Worm (Caenorhabditis elegans): ENCODE data around the gene bcmo-1.
A peak's percentile ranks its signal among the peaks of the same experiment; 100 is the strongest.

bcmo-1 gene

DNA sequence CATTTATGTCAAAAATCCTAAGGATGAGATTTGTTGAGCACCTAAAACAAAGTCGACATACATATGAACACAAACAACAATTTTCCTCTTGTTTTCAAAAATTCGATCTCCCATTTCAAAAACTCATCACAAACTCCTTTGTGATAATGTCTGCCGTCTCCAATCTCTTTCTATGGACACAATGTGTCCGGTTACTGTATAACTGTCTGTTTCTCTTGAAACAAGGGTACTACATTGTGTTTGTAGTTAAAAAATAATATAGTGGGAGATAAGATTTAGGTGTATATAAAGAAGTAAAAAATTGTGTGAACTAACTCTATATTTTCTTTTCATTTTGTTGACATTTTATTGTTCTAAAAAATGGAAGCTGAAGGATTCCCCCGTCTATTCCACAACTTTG, at the start of gene bcmo-1:
Gene bcmo-1, plus strand, starts transcription at position 330 of the 400 bp plus-strand sequence.
- no peak for TF ChIP-seq tab-1 (GFP tag; IDR thresholded peaks at IDR 0.05)
- no peak for TF ChIP-seq flt-1 (GFP tag; IDR thresholded peaks at IDR 0.05)
- no peak for TF ChIP-seq klf-2 (GFP tag; conservative IDR thresholded peaks at IDR 0.05)
- no peak for TF ChIP-seq med-1 (GFP tag; optimal IDR thresholded peaks at IDR 0.05; ENCODE audit: insufficient read depth)
- TF ChIP-seq ref-1 (GFP tag; conservative IDR thresholded peaks at IDR 0.05): no peak
- no peak for TF ChIP-seq T22C8.4 (GFP tag; IDR thresholded peaks at IDR 0.05)
- no peak for TF ChIP-seq cog-1 (tag; optimal IDR thresholded peaks at IDR 0.05)
- TF ChIP-seq ztf-23 (GFP tag; IDR thresholded peaks at IDR 0.05): no peak
- TF ChIP-seq ztf-29 (GFP tag; IDR thresholded peaks at IDR 0.05): no peak

DNA sequence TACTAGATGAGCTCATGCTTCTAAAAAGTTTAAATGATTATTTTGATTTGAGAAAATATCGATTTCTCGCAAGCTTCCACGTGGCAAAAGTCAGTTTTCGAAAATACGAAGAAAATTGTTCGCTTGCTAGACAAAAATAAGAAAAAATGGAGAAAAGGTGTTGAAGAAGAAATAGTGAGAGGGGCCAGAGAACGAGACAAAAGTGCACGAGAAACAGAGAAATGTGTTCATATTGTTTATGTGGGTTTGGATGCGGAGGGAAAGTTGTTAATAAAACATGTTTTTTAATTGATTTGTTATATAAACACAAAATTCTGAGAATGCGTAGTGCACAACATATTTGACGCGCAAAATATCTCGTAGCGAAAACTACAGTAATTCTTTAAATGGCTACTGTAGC, 45.1 kb upstream of the bcmo-1 start, which contains the start of gene Y46G5A.15:
Gene Y46G5A.15, minus strand, starts transcription at position 26 of the 400 bp plus-strand sequence.
- TF ChIP-seq flt-1 (GFP tag; IDR thresholded peaks at IDR 0.05) (no peak), T22C8.4 (GFP tag; IDR thresholded peaks at IDR 0.05) (no peak), tab-1 (GFP tag; IDR thresholded peaks at IDR 0.05) (no peak), ztf-29 (GFP tag; IDR thresholded peaks at IDR 0.05) (no peak), klf-2 (GFP tag; conservative IDR thresholded peaks at IDR 0.05) (no peak), ref-1 (GFP tag; conservative IDR thresholded peaks at IDR 0.05) (no peak), med-1 (GFP tag; optimal IDR thresholded peaks at IDR 0.05; ENCODE audit: insufficient read depth) (no peak)

DNA sequence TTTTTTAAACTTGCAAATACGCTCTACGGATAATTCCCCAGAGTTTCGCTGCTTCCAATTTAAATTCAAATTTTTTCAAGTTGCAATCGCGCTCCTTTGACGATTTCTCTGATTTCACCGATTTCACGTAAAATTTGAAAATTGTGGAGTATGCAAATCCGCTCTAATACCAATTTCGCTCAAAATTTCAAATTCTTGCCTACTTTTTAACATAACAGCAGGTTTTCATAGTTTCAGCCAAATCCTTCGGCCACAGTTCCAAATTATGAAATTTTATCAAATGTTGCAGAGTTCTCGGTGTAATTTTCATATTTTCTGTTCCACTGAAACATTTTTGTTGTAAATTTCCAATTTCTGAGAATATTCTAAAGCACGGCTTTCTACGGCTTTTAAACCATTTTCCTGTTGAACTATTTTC, 42.6 kb upstream of the bcmo-1 start, which contains the start of gene alkb-7:
Gene alkb-7, minus strand, starts transcription at position 323 of the 418 bp plus-strand sequence.
- TF ChIP-seq tab-1 (GFP tag; IDR thresholded peaks at IDR 0.05) (0 out of 2 replicates have a peak, but pooled peaks have one; percentile 34), flt-1 (GFP tag; IDR thresholded peaks at IDR 0.05) (no peak; the same call in 1 of the 2 replicates)

DNA sequence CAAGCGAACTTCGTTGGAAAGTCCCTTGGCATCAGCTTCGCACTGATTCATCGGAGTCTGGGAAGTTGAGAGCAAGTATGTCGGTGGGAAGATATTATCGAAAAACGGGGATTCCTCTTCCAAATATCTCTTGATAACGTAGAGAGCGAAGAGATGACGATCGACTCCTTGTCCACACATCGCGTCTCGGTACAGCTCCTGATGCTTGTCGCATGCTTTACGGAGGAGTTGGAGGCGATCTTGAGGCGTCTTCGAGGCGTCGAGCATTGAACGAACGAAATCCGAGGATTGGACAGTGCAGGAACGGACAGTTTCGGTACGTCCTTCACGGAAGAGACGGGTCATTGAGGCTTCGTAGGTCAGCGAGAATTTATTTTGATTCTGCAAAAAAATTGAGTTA, 41.0 kb upstream of the bcmo-1 start:
- TF ChIP-seq T22C8.4 (GFP tag; IDR thresholded peaks at IDR 0.05) (no peak), ref-1 (GFP tag; conservative IDR thresholded peaks at IDR 0.05) (no peak), klf-2 (GFP tag; conservative IDR thresholded peaks at IDR 0.05) (no peak), ztf-23 (GFP tag; IDR thresholded peaks at IDR 0.05) (no peak), cog-1 (tag; optimal IDR thresholded peaks at IDR 0.05) (no peak), med-1 (GFP tag; optimal IDR thresholded peaks at IDR 0.05; ENCODE audit: insufficient read depth) (no peak), ztf-29 (GFP tag; IDR thresholded peaks at IDR 0.05) (no peak), flt-1 (GFP tag; IDR thresholded peaks at IDR 0.05) (no peak), tab-1 (GFP tag; IDR thresholded peaks at IDR 0.05) (no peak)

DNA sequence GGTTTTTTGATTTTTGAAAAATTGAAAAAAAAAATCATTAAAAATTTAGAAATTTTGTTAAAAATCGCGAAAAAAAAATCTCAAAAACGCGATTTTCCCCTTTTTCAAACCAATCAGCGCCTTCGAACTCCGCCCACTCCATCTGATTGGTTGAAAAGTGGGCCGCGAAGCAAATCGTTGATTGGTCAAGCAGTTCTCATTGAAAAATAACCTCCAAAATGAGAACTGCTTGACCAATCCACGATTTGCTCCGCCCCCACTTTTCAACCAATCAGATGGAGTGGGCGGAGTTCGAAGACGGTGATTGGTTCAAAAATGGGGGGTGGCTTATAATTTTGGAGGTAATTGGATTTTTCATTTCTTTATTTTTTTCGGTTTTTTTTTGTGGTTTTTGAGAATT, 40.1 kb upstream of the bcmo-1 start:
- TF ChIP-seq ref-1 (GFP tag; conservative IDR thresholded peaks at IDR 0.05) (no peak), T22C8.4 (GFP tag; IDR thresholded peaks at IDR 0.05) (0 out of 2 replicates have a peak, but pooled peaks have one; percentile 12), flt-1 (GFP tag; IDR thresholded peaks at IDR 0.05) (no peak)

DNA sequence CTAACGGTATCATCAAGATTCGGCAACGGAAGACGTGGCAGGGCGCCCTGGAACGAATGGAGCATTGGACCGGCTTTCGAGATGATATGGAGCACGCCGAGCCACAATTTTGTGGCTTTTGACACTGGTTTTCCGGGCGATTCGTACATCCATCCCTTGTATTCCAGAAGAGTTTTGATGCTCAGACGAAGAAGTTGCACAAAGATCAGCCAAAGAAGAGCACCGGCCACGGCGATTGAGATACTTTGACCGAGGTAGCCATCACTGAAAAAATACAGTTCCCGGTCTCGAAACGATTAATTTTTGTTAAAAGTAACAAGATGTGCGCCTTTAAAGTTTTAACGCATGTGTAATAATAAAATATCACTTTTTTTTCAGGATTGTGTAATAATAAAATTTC, 35.3 kb upstream of the bcmo-1 start:
- no peak for TF ChIP-seq cog-1 (tag; optimal IDR thresholded peaks at IDR 0.05)
- no peak for TF ChIP-seq klf-2 (GFP tag; conservative IDR thresholded peaks at IDR 0.05)
- no peak for TF ChIP-seq T22C8.4 (GFP tag; IDR thresholded peaks at IDR 0.05)
- TF ChIP-seq ztf-29 (GFP tag; IDR thresholded peaks at IDR 0.05): no peak
- no peak for TF ChIP-seq med-1 (GFP tag; optimal IDR thresholded peaks at IDR 0.05; ENCODE audit: insufficient read depth)
- TF ChIP-seq flt-1 (GFP tag; IDR thresholded peaks at IDR 0.05): no peak
- TF ChIP-seq tab-1 (GFP tag; IDR thresholded peaks at IDR 0.05): no peak
- TF ChIP-seq ref-1 (GFP tag; conservative IDR thresholded peaks at IDR 0.05): no peak

DNA sequence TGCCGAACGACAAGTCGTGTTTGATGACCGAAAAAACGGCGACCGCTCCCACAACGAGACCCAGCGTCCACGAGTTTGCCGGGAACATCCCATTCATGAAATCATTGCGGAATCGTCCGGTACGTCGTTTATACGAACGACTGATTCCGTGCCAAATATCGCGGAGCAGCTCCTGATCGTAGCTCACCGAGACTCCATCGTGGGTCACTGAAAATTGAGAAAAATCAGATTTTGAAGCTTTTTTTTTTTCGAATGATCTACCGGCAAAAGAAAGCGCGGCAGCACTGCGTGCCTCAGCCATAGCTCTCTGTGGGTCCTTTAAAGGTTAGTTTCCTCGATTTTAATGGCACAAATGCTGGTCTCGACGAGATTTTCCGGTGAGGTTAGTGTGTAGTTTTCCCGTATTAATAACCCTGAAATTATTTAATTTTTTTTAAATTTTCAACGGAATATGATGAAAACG, 34.4 kb upstream of the bcmo-1 start, which contains the start of gene cpt-1:
Gene cpt-1, minus strand, starts transcription at position 413 of the 463 bp plus-strand sequence.
- TF ChIP-seq flt-1 (GFP tag; IDR thresholded peaks at IDR 0.05) (no peak), tab-1 (GFP tag; IDR thresholded peaks at IDR 0.05) (no peak), klf-2 (GFP tag; conservative IDR thresholded peaks at IDR 0.05) (no peak), ztf-23 (GFP tag; IDR thresholded peaks at IDR 0.05) (no peak)

DNA sequence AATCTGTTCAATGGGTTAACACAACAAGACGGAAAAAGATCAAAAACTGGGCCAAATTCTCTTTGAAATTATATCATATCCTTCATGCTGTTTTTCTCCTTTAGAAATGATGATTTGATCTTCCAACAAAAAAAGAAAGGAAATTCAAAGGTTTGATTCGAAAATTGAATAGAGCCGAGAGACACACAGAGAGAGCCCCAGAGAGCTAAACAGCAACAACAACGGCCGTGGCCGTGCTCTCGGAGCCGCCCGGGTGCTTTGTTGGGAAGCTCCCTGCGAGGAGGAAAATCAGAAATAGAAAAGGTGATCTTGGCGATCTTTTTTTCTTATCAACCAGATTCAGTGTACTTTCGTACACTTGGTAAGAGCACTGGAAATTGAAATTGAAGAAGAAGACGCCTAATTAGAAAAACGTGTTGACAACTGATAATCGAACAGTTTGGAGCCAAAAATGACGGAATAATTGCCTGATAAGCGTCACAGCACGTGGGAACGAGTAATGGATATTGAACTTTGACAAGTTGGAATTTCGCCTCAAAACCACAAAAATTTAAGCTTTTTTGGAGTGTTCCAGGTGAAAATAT, 33.2 kb upstream of the bcmo-1 start:
- TF ChIP-seq tab-1 (GFP tag; IDR thresholded peaks at IDR 0.05) (no peak), klf-2 (GFP tag; conservative IDR thresholded peaks at IDR 0.05) (no peak), ztf-29 (GFP tag; IDR thresholded peaks at IDR 0.05) (no peak), cog-1 (tag; optimal IDR thresholded peaks at IDR 0.05) (no peak), med-1 (GFP tag; optimal IDR thresholded peaks at IDR 0.05; ENCODE audit: insufficient read depth) (no peak), flt-1 (GFP tag; IDR thresholded peaks at IDR 0.05) (no peak), ref-1 (GFP tag; conservative IDR thresholded peaks at IDR 0.05) (no peak), ztf-23 (GFP tag; IDR thresholded peaks at IDR 0.05) (no peak), T22C8.4 (GFP tag; IDR thresholded peaks at IDR 0.05) (no peak)

DNA sequence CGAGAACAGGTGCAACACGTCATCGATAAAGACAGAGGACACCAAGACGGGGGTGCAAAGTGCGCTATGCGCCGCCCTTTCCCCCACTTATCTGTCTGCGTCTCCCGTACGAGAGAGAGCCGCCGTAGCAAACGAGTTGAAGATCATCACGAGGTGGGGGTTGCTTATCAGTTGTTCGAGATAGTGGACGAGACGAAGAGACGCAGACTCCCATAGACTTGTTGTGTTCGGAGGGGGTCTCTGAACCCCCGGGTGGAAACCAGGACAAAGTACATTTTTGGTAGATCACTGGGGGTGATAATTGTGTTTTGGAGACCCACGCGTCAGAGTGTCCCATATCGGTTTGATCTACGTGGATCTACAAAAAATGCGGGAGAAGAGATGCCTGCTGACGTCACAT, 31.7 kb upstream of the bcmo-1 start:
- TF ChIP-seq flt-1 (GFP tag; IDR thresholded peaks at IDR 0.05) (peak; percentile 64), tab-1 (GFP tag; IDR thresholded peaks at IDR 0.05) (no peak), cog-1 (tag; optimal IDR thresholded peaks at IDR 0.05) (peak; percentile 54)

DNA sequence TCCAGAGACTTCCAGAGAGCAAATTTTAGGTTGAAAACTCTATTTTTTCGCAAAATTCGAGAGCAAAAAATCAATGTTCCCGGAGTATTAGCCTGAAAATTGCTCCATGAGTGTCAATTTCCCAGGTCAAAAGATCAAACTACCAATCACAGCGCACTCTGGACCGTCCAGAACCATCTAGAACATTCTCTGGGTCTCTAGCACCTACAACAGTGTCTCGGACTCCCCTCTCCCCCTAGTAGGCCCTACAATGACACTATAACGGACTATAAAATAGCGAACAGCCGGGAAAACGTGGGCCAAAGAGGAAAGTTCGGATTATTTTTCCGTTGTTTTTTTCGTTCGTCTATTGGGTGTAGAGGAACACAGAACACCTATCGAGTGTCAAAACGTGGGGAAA, 31.1 kb upstream of the bcmo-1 start:
- TF ChIP-seq ztf-29 (GFP tag; IDR thresholded peaks at IDR 0.05) (no peak), T22C8.4 (GFP tag; IDR thresholded peaks at IDR 0.05) (no peak), ztf-23 (GFP tag; IDR thresholded peaks at IDR 0.05) (0 out of 2 replicates have a peak, but pooled peaks have one; percentile 8), flt-1 (GFP tag; IDR thresholded peaks at IDR 0.05) (peak; percentile 25; the same call in 1 of the 2 replicates)
